ENCODE assay signal across 6 fruit fly cellular contexts in genomic region chrX:6012976-6013684, dm6.
TF ChIP-seq lines count a peak whose summit lies in the region.

Gene mab-21, minus strand, starts transcription at chrX:6013181.

- TF ChIP-seq CTCF in whole organism, embryonic (GFP tag; optimal IDR thresholded peaks at IDR 0.05; lab: Kevin White, UChicago) = no peak

TF ChIP-seq in whole organism, 6 proteins besides CTCF, POLR2A, EP300 and RAD21:
- TF ChIP-seq usp (GFP tag; optimal IDR thresholded peaks at IDR 0.05; lab: Kevin White, UChicago) = no peak
- TF ChIP-seq EcR (GFP tag; optimal IDR thresholded peaks at IDR 0.05; lab: Kevin White, UChicago) = no peak
- peak; percentile 57 for TF ChIP-seq CG8478 (optimal IDR thresholded peaks at IDR 0.05; lab: Kevin White, UChicago)
- no peak for TF ChIP-seq psq (optimal IDR thresholded peaks at IDR 0.05; lab: Kevin White, UChicago)
- TF ChIP-seq pan (optimal IDR thresholded peaks at IDR 0.05; lab: Kevin White, UChicago) = no peak
- TF ChIP-seq Dll (optimal IDR thresholded peaks at IDR 0.05; lab: Kevin White, UChicago) = peak; percentile 82

TF ChIP-seq in whole organism, adult, 20 proteins besides CTCF, POLR2A, EP300 and RAD21:
- no peak for TF ChIP-seq tj (GFP tag; optimal IDR thresholded peaks at IDR 0.05; lab: Kevin White, UChicago)
- no peak for TF ChIP-seq CG1620 (GFP tag; optimal IDR thresholded peaks at IDR 0.05; lab: Kevin White, UChicago)
- peak; percentile 60 for TF ChIP-seq pad (GFP tag; optimal IDR thresholded peaks at IDR 0.05; lab: Kevin White, UChicago)
- no peak for TF ChIP-seq Mnt (GFP tag; optimal IDR thresholded peaks at IDR 0.05; lab: Kevin White, UChicago)

TF ChIP-seq in whole organism, embryonic, 481 proteins besides CTCF, POLR2A, EP300 and RAD21 (continues in another document):
- TF ChIP-seq zf30C (GFP tag; optimal IDR thresholded peaks at IDR 0.05; lab: Kevin White, UChicago) = no peak
- peak in 1 of 3 experiments; percentile 29 for TF ChIP-seq Stat92E (GFP tag; optimal IDR thresholded peaks at IDR 0.05; lab: Kevin White, UChicago)
- peak; percentile 17 for TF ChIP-seq phol (tag; optimal IDR thresholded peaks at IDR 0.05; lab: Kevin White, UChicago)
- no peak for TF ChIP-seq rib (GFP tag; IDR thresholded peaks at IDR 0.05; lab: Robert Waterston, UW)
- TF ChIP-seq CG3726 (GFP tag; IDR thresholded peaks at IDR 0.05; lab: Robert Waterston, UW) = no peak
- peak; percentile 17 for TF ChIP-seq kni (GFP tag; optimal IDR thresholded peaks at IDR 0.05; lab: Kevin White, UChicago)
- TF ChIP-seq CG30403 (GFP tag; optimal IDR thresholded peaks at IDR 0.05; lab: Kevin White, UChicago) = no peak
- no peak for TF ChIP-seq YL-1 (GFP tag; optimal IDR thresholded peaks at IDR 0.05; lab: Kevin White, UChicago)
- peak; percentile 37; the same call in 1 of the 2 replicates for TF ChIP-seq chm (GFP tag; IDR thresholded peaks at IDR 0.05; lab: Robert Waterston, UW)
- no peak for TF ChIP-seq CG6689 (GFP tag; IDR thresholded peaks at IDR 0.05; lab: Robert Waterston, UW)
- peak; percentile 30; the same call in 1 of the 2 replicates for TF ChIP-seq vvl (GFP tag; IDR thresholded peaks at IDR 0.05; lab: Robert Waterston, UW)
- no peak for TF ChIP-seq CG2712 (tag; optimal IDR thresholded peaks at IDR 0.05; lab: Kevin White, UChicago)
- TF ChIP-seq CG4360 (GFP tag; IDR thresholded peaks at IDR 0.05; lab: Robert Waterston, UW) = peak; percentile 85
- TF ChIP-seq CG2116 (GFP tag; optimal IDR thresholded peaks at IDR 0.05; lab: Kevin White, UChicago) = no peak
- TF ChIP-seq CG8765 (GFP tag; IDR thresholded peaks at IDR 0.05; lab: Robert Waterston, UW) = no peak
- no peak for TF ChIP-seq pan (optimal IDR thresholded peaks at IDR 0.05; lab: Kevin White, UChicago)
- peak in 1 of 2 experiments; percentile 18 for TF ChIP-seq pan (GFP tag; optimal IDR thresholded peaks at IDR 0.05 in 1 of 2, IDR thresholded peaks at IDR 0.05 in 1 of 2)
- peak; percentile 86 for TF ChIP-seq CG8478 (optimal IDR thresholded peaks at IDR 0.05; lab: Kevin White, UChicago)
- no peak for TF ChIP-seq CG17385 (GFP tag; optimal IDR thresholded peaks at IDR 0.05; lab: Kevin White, UChicago)
- TF ChIP-seq H15 (GFP tag; IDR thresholded peaks at IDR 0.05; lab: Robert Waterston, UW) = no peak
- TF ChIP-seq sens (GFP tag; lab: Kevin White, UChicago) = peak; percentile 63

TF ChIP-seq in whole organism, prepupa, 60 proteins besides CTCF, POLR2A, EP300 and RAD21:
- TF ChIP-seq CG6163 (GFP tag; IDR thresholded peaks at IDR 0.05; lab: Robert Waterston, UW) = peak; percentile 55; the same call in 2 of the 3 replicates
- peak; percentile 18 to 40 for TF ChIP-seq ss (GFP tag; optimal IDR thresholded peaks at IDR 0.05; lab: Kevin White, UChicago)
- no peak for TF ChIP-seq fd85E (GFP tag; optimal IDR thresholded peaks at IDR 0.05; lab: Kevin White, UChicago)
- peak; percentile 46 for TF ChIP-seq Eip78C (GFP tag; lab: Kevin White, UChicago)
- peak; percentile 76 for TF ChIP-seq fkh (GFP tag; optimal IDR thresholded peaks at IDR 0.05; lab: Kevin White, UChicago)

TF ChIP-seq in whole organism, pupa, 21 proteins besides CTCF, POLR2A, EP300 and RAD21:
- TF ChIP-seq Ets98B (GFP tag; IDR thresholded peaks at IDR 0.05; lab: Robert Waterston, UW) = peak; percentile 20; the same call in 1 of the 2 replicates
- no peak for TF ChIP-seq CG15710 (tag; optimal IDR thresholded peaks at IDR 0.05; lab: Kevin White, UChicago)
- no peak for TF ChIP-seq CG9948 (tag; optimal IDR thresholded peaks at IDR 0.05; lab: Kevin White, UChicago)
- TF ChIP-seq Pif1A (GFP tag; optimal IDR thresholded peaks at IDR 0.05; lab: Kevin White, UChicago) = no peak
- 0 out of 3 replicates have a peak, but pooled peaks have one; percentile 11 for TF ChIP-seq CG4496 (GFP tag; IDR thresholded peaks at IDR 0.05; lab: Robert Waterston, UW)
- no peak for TF ChIP-seq fd96Ca (GFP tag; IDR thresholded peaks at IDR 0.05; lab: Robert Waterston, UW)

TF ChIP-seq in whole organism, wandering third instar larva, 38 proteins besides CTCF, POLR2A, EP300 and RAD21:
- TF ChIP-seq fru (GFP tag; optimal IDR thresholded peaks at IDR 0.05; lab: Kevin White, UChicago) = peak; percentile 18
- TF ChIP-seq Vsx2 (GFP tag; optimal IDR thresholded peaks at IDR 0.05; lab: Kevin White, UChicago; ENCODE audit: partially characterized antibody) = peak; percentile 17
- no peak for TF ChIP-seq brk (GFP tag; optimal IDR thresholded peaks at IDR 0.05; lab: Kevin White, UChicago)
- TF ChIP-seq h (GFP tag; optimal IDR thresholded peaks at IDR 0.05; lab: Kevin White, UChicago) = peak; percentile 4
- TF ChIP-seq Mio (GFP tag; optimal IDR thresholded peaks at IDR 0.05; lab: Kevin White, UChicago) = no peak
- TF ChIP-seq N (GFP tag; optimal IDR thresholded peaks at IDR 0.05; lab: Kevin White, UChicago) = peak; percentile 20
